Fruit fly (Drosophila melanogaster): ENCODE measurements around the gene Roc1b.

DNA sequence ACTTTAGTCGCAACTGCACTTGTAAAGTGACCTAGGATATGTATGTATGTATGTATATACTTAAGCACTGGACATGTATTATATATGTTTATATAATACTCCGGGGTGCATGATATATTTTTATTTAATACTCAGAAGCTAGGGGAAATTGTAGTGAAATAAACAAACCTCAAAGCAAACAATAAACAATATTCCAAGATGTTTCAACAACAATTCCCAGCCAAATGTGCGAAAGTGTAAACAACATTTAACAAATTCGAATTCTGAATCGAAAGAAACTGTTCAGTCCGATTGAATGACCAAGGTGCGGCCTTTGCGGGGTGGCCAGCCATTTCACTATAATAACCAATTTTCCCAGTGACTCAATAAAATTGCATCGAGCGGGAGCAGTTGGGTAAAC, 17.7 kb upstream of the Roc1b start:
- TF ChIP-seq psq (optimal IDR thresholded peaks at IDR 0.05) (no peak), usp (GFP tag; optimal IDR thresholded peaks at IDR 0.05) (no peak), pan (optimal IDR thresholded peaks at IDR 0.05) (no peak), Dll (optimal IDR thresholded peaks at IDR 0.05) (no peak), CG8478 (optimal IDR thresholded peaks at IDR 0.05) (no peak)

All from whole organism.